Worm (Caenorhabditis elegans) whole organism, L2 larva: Measurements from ENCODE around the gene F15B10.3.
A peak's percentile ranks its signal among the peaks of the same experiment; 100 is the strongest.

Source experiments
- C34F6.9 ChIP-seq: fragments of 150-350 bp; optimal IDR thresholded peaks from 2 replicates; lab custom pipeline; 2014; ENCODE audit warnings: missing biosample characterization, missing genetic modification characterization
- F13H6.1 ChIP-seq: sonication (generic microtip); optimal IDR thresholded peaks from 2 replicates; lab custom pipeline; 2016; ENCODE audit warnings: missing genetic modification characterization, missing compliant biosample characterization
- R02D3.7 ChIP-seq: fragments of 150-350 bp; optimal IDR thresholded peaks from 2 replicates; lab custom pipeline; 2014; ENCODE audit warnings: missing biosample characterization, missing genetic modification characterization
- Y55F3AM.14 ChIP-seq: fragments of 200-800 bp; sonication (Bioruptor generic); optimal IDR thresholded peaks from 2 replicates; lab custom pipeline; 2018; ENCODE audit warnings: mild to moderate bottlenecking, missing genetic modification characterization, missing compliant biosample characterization
- ZK546.5 ChIP-seq: sonication (generic microtip); optimal IDR thresholded peaks from 2 replicates; lab custom pipeline; 2017; ENCODE audit warnings: missing biosample characterization, missing genetic modification characterization
- alr-1 ChIP-seq: fragments of 150-350 bp; optimal IDR thresholded peaks from 2 replicates; lab custom pipeline; 2014; ENCODE audit warnings: missing biosample characterization, missing genetic modification characterization
- aly-2 ChIP-seq: fragments of 150-350 bp; optimal IDR thresholded peaks from 2 replicates; lab custom pipeline; 2014; ENCODE audit warnings: missing biosample characterization, missing genetic modification characterization
- ama-1 ChIP-seq: fragments of 150-350 bp; optimal IDR thresholded peaks from 2 replicates; lab custom pipeline; 2018; ENCODE audit warnings: inconsistent platforms
- blmp-1 ChIP-seq: sonication (generic microtip); optimal IDR thresholded peaks from 2 replicates; lab custom pipeline; 2017; ENCODE audit warnings: missing genetic modification characterization, mild to moderate bottlenecking, missing compliant biosample characterization, antibody characterized with exemption, moderate library complexity; ENCODE audit not compliant: insufficient read depth
- ceh-16 ChIP-seq: fragments of 150-350 bp; optimal IDR thresholded peaks from 2 replicates; lab custom pipeline; 2014; ENCODE audit warnings: missing biosample characterization, missing genetic modification characterization
- ceh-82 ChIP-seq: fragments of 150-350 bp; optimal IDR thresholded peaks from 2 replicates; lab custom pipeline; 2014; ENCODE audit warnings: missing biosample characterization, missing genetic modification characterization
- crh-2 ChIP-seq: sonication (generic microtip); optimal IDR thresholded peaks from 2 replicates; lab custom pipeline; 2017; ENCODE audit warnings: missing biosample characterization, missing genetic modification characterization
- egl-27 ChIP-seq: sonication (generic microtip); optimal IDR thresholded peaks from 3 replicates; lab custom pipeline; 2017; ENCODE audit warnings: missing biosample characterization, missing genetic modification reagents, missing genetic modification characterization
- elt-1 ChIP-seq: fragments of 150-350 bp; optimal IDR thresholded peaks from 2 replicates; lab custom pipeline; 2014; ENCODE audit warnings: missing biosample characterization, missing genetic modification characterization
- elt-3 ChIP-seq: sonication (generic microtip); optimal IDR thresholded peaks from 2 replicates; lab custom pipeline; 2017; ENCODE audit warnings: missing biosample characterization, missing genetic modification characterization
- fos-1 ChIP-seq: fragments of 150-350 bp; optimal IDR thresholded peaks from 2 replicates; lab custom pipeline; 2014; ENCODE audit warnings: missing biosample characterization, missing genetic modification characterization
- gmeb-1 ChIP-seq: fragments of 150-350 bp; optimal IDR thresholded peaks from 2 replicates; lab custom pipeline; 2014; ENCODE audit warnings: missing biosample characterization, missing genetic modification characterization
- lin-11 ChIP-seq: fragments of 150-350 bp; sonication (generic microtip); optimal IDR thresholded peaks from 2 replicates; lab custom pipeline; 2014; ENCODE audit warnings: missing biosample characterization, missing genetic modification characterization, inconsistent platforms, mixed read lengths
- lin-13 ChIP-seq: fragments of 150-350 bp; optimal IDR thresholded peaks from 2 replicates; lab custom pipeline; 2014; ENCODE audit warnings: missing biosample characterization, missing genetic modification reagents, missing genetic modification characterization
- lsy-2 ChIP-seq, 2 experiments: fragments of 150-350 bp in 1 of 2; sonication (generic microtip) in 1 of 2; optimal IDR thresholded peaks; 2 replicates each; lab custom pipeline; 2014 to 2017; ENCODE audit warnings: missing biosample characterization in 2 of 2, missing genetic modification characterization in 2 of 2
- mab-5 ChIP-seq: fragments of 150-350 bp; optimal IDR thresholded peaks from 2 replicates; lab custom pipeline; 2014; ENCODE audit warnings: missing biosample characterization, missing genetic modification characterization
- mbf-1 ChIP-seq: sonication (generic microtip); optimal IDR thresholded peaks from 2 replicates; lab custom pipeline; 2017; ENCODE audit warnings: missing biosample characterization, missing genetic modification characterization
- mdl-1 ChIP-seq, 2 experiments: fragments of 150-350 bp in 1 of 2; sonication (generic microtip) in 1 of 2; optimal IDR thresholded peaks; 2 replicates each; lab custom pipeline; 2017; ENCODE audit warnings: missing biosample characterization in 2 of 2, missing genetic modification characterization in 2 of 2
- nhr-10 ChIP-seq: sonication (generic microtip); optimal IDR thresholded peaks from 2 replicates; lab custom pipeline; 2017; ENCODE audit warnings: missing biosample characterization, missing genetic modification characterization
- nhr-12 ChIP-seq: fragments of 150-350 bp; optimal IDR thresholded peaks from 2 replicates; lab custom pipeline; 2014; ENCODE audit warnings: missing biosample characterization, missing genetic modification characterization
- nhr-129 ChIP-seq: fragments of 150-350 bp; optimal IDR thresholded peaks from 2 replicates; lab custom pipeline; 2014; ENCODE audit warnings: missing biosample characterization, missing genetic modification characterization
- nhr-21 ChIP-seq: fragments of 150-350 bp; optimal IDR thresholded peaks from 2 replicates; lab custom pipeline; 2014; ENCODE audit warnings: missing biosample characterization, missing genetic modification characterization
- nhr-23 ChIP-seq: fragments of 150-350 bp; optimal IDR thresholded peaks from 2 replicates; lab custom pipeline; 2014; ENCODE audit warnings: missing biosample characterization, missing genetic modification reagents, missing genetic modification characterization
- nhr-25 ChIP-seq: fragments of 150-350 bp; sonication (generic microtip); optimal IDR thresholded peaks from 3 replicates; lab custom pipeline; 2014; ENCODE audit warnings: missing biosample characterization, missing genetic modification characterization
- sem-4 ChIP-seq: fragments of 150-350 bp; optimal IDR thresholded peaks from 2 replicates; lab custom pipeline; 2014; ENCODE audit warnings: missing biosample characterization, missing genetic modification reagents, missing genetic modification characterization
- skn-1 ChIP-seq: sonication (generic microtip); optimal IDR thresholded peaks from 2 replicates; lab custom pipeline; 2017; ENCODE audit warnings: missing biosample characterization, missing genetic modification characterization
- sma-3 ChIP-seq: sonication (generic microtip); optimal IDR thresholded peaks from 2 replicates; lab custom pipeline; 2016; ENCODE audit warnings: missing genetic modification reagents, missing genetic modification characterization, missing compliant biosample characterization
- sma-9 ChIP-seq, 2 experiments: fragments of 150-350 bp in 1 of 2; sonication (generic microtip) in 1 of 2; optimal IDR thresholded peaks; 2 replicates each; lab custom pipeline; 2014 to 2016; ENCODE audit warnings: missing genetic modification characterization in 2 of 2, mild to moderate bottlenecking in 1 of 2, missing biosample characterization in 1 of 2, missing compliant biosample characterization in 1 of 2, missing genetic modification reagents in 1 of 2, moderate library complexity in 1 of 2
- snpc-4 ChIP-seq: fragments of 150-350 bp; optimal IDR thresholded peaks from 2 replicates; lab custom pipeline; 2014; ENCODE audit warnings: missing biosample characterization, missing genetic modification characterization
- unc-39 ChIP-seq: fragments of 150-350 bp; optimal IDR thresholded peaks from 2 replicates; lab custom pipeline; 2014; ENCODE audit warnings: missing biosample characterization, missing genetic modification characterization
- unc-55 ChIP-seq: fragments of 150-350 bp; sonication (generic microtip); optimal IDR thresholded peaks from 3 replicates; lab custom pipeline; 2014; ENCODE audit warnings: missing biosample characterization, missing genetic modification reagents, missing genetic modification characterization
- unc-62 ChIP-seq: fragments of 150-350 bp; optimal IDR thresholded peaks from 2 replicates; lab custom pipeline; 2014; ENCODE audit warnings: missing biosample characterization, missing genetic modification reagents, missing genetic modification characterization
- zag-1 ChIP-seq: fragments of 150-350 bp; optimal IDR thresholded peaks from 2 replicates; lab custom pipeline; 2014; ENCODE audit warnings: missing biosample characterization, missing genetic modification characterization
- ztf-1 ChIP-seq: fragments of 200-800 bp; sonication (Bioruptor generic); conservative IDR thresholded peaks from 2 replicates; pipeline ENCODE4 v1.3.6; 2022; ENCODE audit warnings: missing genetic modification characterization, missing compliant biosample characterization
- ztf-11 ChIP-seq: sonication (generic microtip); optimal IDR thresholded peaks from 2 replicates; lab custom pipeline; 2017; ENCODE audit warnings: missing biosample characterization, missing genetic modification characterization
- ztf-4 ChIP-seq: fragments of 150-350 bp; optimal IDR thresholded peaks from 2 replicates; lab custom pipeline; 2014; ENCODE audit warnings: missing biosample characterization, missing genetic modification characterization

F15B10.3 gene

ce11 chrIV:6556624-6557368 lies 45.7 kb upstream of the F15B10.3 start, which contains the start of gene try-3:
Gene try-3, plus strand, starts transcription at chrIV:6557155.
- no peak for TF ChIP-seq elt-3 (tag; lab: Kevin White, UChicago)
- TF ChIP-seq fos-1 (tag; lab: Kevin White, UChicago): peak; percentile 33
- TF ChIP-seq lsy-2 (tag; optimal IDR thresholded peaks at IDR 0.05; lab: Kevin White, UChicago): peak; percentile 44 to 70
- peak; percentile 21 for TF ChIP-seq egl-27 (tag; lab: Kevin White, UChicago)
- peak; percentile 19 for TF ChIP-seq nhr-25 (tag; lab: Kevin White, UChicago)
- TF ChIP-seq gmeb-1: peak; percentile 56
- no peak for TF ChIP-seq elt-1 (tag; lab: Kevin White, UChicago)
- no peak for TF ChIP-seq ceh-16 (tag; lab: Kevin White, UChicago)
- peak; percentile 56 for TF ChIP-seq lin-11 (tag; lab: Kevin White, UChicago)
- peak; percentile 15 for TF ChIP-seq nhr-21 (tag; lab: Kevin White, UChicago)
- no peak for TF ChIP-seq alr-1 (tag; lab: Kevin White, UChicago)
- peak; percentile 72 for TF ChIP-seq lin-13 (GFP tag; lab: Kevin White, UChicago)
- TF ChIP-seq nhr-129 (tag; lab: Kevin White, UChicago): peak; percentile 73
- TF ChIP-seq mbf-1 (tag; lab: Kevin White, UChicago): no peak
- peak; percentile 69 for TF ChIP-seq unc-55 (GFP tag; lab: Kevin White, UChicago)
- TF ChIP-seq nhr-10: no peak
- peak; percentile 24 for TF ChIP-seq Y55F3AM.14 (GFP tag; lab: Kevin White, UChicago)
- peak; percentile 70 for TF ChIP-seq sma-9 (GFP tag; optimal IDR thresholded peaks at IDR 0.05; lab: Kevin White, UChicago)
- TF ChIP-seq sma-9 (tag; optimal IDR thresholded peaks at IDR 0.05; lab: Kevin White, UChicago): no peak
- TF ChIP-seq ztf-1 (GFP tag; lab: Robert Waterston, UW): no peak
- TF ChIP-seq ceh-82: no peak
- no peak for TF ChIP-seq aly-2 (tag; lab: Kevin White, UChicago)
- TF ChIP-seq ztf-4: peak; percentile 34
- TF ChIP-seq skn-1 (tag; lab: Kevin White, UChicago): no peak
- TF ChIP-seq snpc-4 (tag; lab: Kevin White, UChicago): no peak
- TF ChIP-seq sem-4 (tag; lab: Kevin White, UChicago): no peak
- no peak for TF ChIP-seq ZK546.5
- peak; percentile 77 for TF ChIP-seq C34F6.9
- peak; percentile 12 for TF ChIP-seq blmp-1 (tag; lab: Kevin White, UChicago)
- TF ChIP-seq zag-1: peak; percentile 26
- peak in 1 of 2 experiments; percentile 60 for TF ChIP-seq mdl-1 (tag; optimal IDR thresholded peaks at IDR 0.05; lab: Kevin White, UChicago)
- peak; percentile 64 for TF ChIP-seq sma-3 (GFP tag; lab: Kevin White, UChicago)
- TF ChIP-seq ztf-11 (tag; lab: Kevin White, UChicago): no peak
- peak; percentile 78 for TF ChIP-seq crh-2 (tag; lab: Kevin White, UChicago)
- peak; percentile 61 for TF ChIP-seq F13H6.1 (tag; lab: Kevin White, UChicago)
- TF ChIP-seq R02D3.7 (tag; lab: Kevin White, UChicago): no peak
- TF ChIP-seq nhr-23: no peak

- no peak for TF ChIP-seq lsy-2 (tag; optimal IDR thresholded peaks at IDR 0.05; lab: Kevin White, UChicago)
- TF ChIP-seq ama-1 (lab: Kevin White, UChicago): no peak
Observed at ce11 chrIV:6560434-6560833, 42.0 kb upstream of the F15B10.3 start, which contains the start of gene best-9. Gene best-9, plus strand, starts transcription at chrIV:6560734.

ce11 chrIV:6562039-6562438 lies 40.4 kb upstream of the F15B10.3 start:
- no peak for TF ChIP-seq nhr-129 (tag; lab: Kevin White, UChicago)

ce11 chrIV:6565605-6566004 lies 36.9 kb upstream of the F15B10.3 start:
- no peak for TF ChIP-seq F13H6.1 (tag; lab: Kevin White, UChicago)
- TF ChIP-seq sem-4 (tag; lab: Kevin White, UChicago): no peak
- TF ChIP-seq nhr-12 (tag; lab: Kevin White, UChicago): no peak
- TF ChIP-seq unc-62: no peak
- no peak for TF ChIP-seq unc-39
- no peak for TF ChIP-seq ceh-82
- TF ChIP-seq lin-13 (GFP tag; lab: Kevin White, UChicago): no peak
- no peak for TF ChIP-seq snpc-4 (tag; lab: Kevin White, UChicago)
- no peak for TF ChIP-seq R02D3.7 (tag; lab: Kevin White, UChicago)
- no peak for TF ChIP-seq nhr-129 (tag; lab: Kevin White, UChicago)
- TF ChIP-seq nhr-25 (tag; lab: Kevin White, UChicago): no peak
- TF ChIP-seq mbf-1 (tag; lab: Kevin White, UChicago): no peak
- no peak for TF ChIP-seq crh-2 (tag; lab: Kevin White, UChicago)
- TF ChIP-seq mab-5: no peak
- TF ChIP-seq egl-27 (tag; lab: Kevin White, UChicago): no peak
- TF ChIP-seq fos-1 (tag; lab: Kevin White, UChicago): no peak
- no peak for TF ChIP-seq ztf-11 (tag; lab: Kevin White, UChicago)
- no peak for TF ChIP-seq ztf-4
